Fruit fly (Drosophila melanogaster): ENCODE results near the gene CG33257.
A peak's percentile ranks its signal among the peaks of the same experiment; 100 is the strongest.

CG33257 gene

dm6 chr3L:16385252-16385879, 39.2 kb downstream of the CG33257 start (continued):
- TF ChIP-seq lov (optimal IDR thresholded peaks at IDR 0.05) (no peak), lov (GFP tag; IDR thresholded peaks at IDR 0.05) (0 out of 3 replicates have a peak, but pooled peaks have one; percentile 52), HLHmδ (GFP tag; optimal IDR thresholded peaks at IDR 0.05) (peak; percentile 44), Xrp1 (GFP tag; IDR thresholded peaks at IDR 0.05) (no peak), Meics (GFP tag; optimal IDR thresholded peaks at IDR 0.05) (no peak), CG12236 (GFP tag; optimal IDR thresholded peaks at IDR 0.05) (peak; percentile 8), Nf-YC (tag; optimal IDR thresholded peaks at IDR 0.05) (no peak), YL-1 (GFP tag; optimal IDR thresholded peaks at IDR 0.05) (peak; percentile 63), CG32532 (GFP tag; IDR thresholded peaks at IDR 0.05) (0 out of 2 replicates have a peak, but pooled peaks have one; percentile 10), CG13287 (GFP tag; IDR thresholded peaks at IDR 0.05; ENCODE audit: partially characterized antibody) (no peak), CG8924 (tag; optimal IDR thresholded peaks at IDR 0.05) (no peak), CG6254 (GFP tag; optimal IDR thresholded peaks at IDR 0.05) (peak; percentile 5), Max (GFP tag; optimal IDR thresholded peaks at IDR 0.05) (no peak), Elba2 (GFP tag; optimal IDR thresholded peaks at IDR 0.05) (no peak), bsh (GFP tag; optimal IDR thresholded peaks at IDR 0.05) (peak in 1 of 2 experiments; percentile 39), ci (GFP tag; IDR thresholded peaks at IDR 0.05) (no peak), pnt (GFP tag; optimal IDR thresholded peaks at IDR 0.05) (no peak), Scr (GFP tag; IDR thresholded peaks at IDR 0.05; ENCODE audit: partially characterized antibody) (0 out of 2 replicates have a peak, but pooled peaks have one; percentile 21), Hr78 (GFP tag; optimal IDR thresholded peaks at IDR 0.05) (peak in 1 of 2 experiments; percentile 86), chinmo (GFP tag; IDR thresholded peaks at IDR 0.05; ENCODE audit: partially characterized antibody) (peak; percentile 97), NFAT (GFP tag; IDR thresholded peaks at IDR 0.05) (no peak), MESR4 (GFP tag; optimal IDR thresholded peaks at IDR 0.05) (peak; percentile 63), wdn (GFP tag; IDR thresholded peaks at IDR 0.05) (no peak), CG15073 (GFP tag; optimal IDR thresholded peaks at IDR 0.05) (no peak), mirr (GFP tag; optimal IDR thresholded peaks at IDR 0.05) (peak; percentile 37), slbo (GFP tag; IDR thresholded peaks at IDR 0.05) (no peak), exex (tag; optimal IDR thresholded peaks at IDR 0.05) (peak; percentile 5), CG34376 (GFP tag; optimal IDR thresholded peaks at IDR 0.05) (peak; percentile 26), sens-2 (GFP tag; IDR thresholded peaks at IDR 0.05) (no peak), CG11695 (GFP tag; IDR thresholded peaks at IDR 0.05) (no peak), Sin3A (optimal IDR thresholded peaks at IDR 0.05) (peak; percentile 3), Atf3 (GFP tag; optimal IDR thresholded peaks at IDR 0.05) (no peak), stwl (tag; optimal IDR thresholded peaks at IDR 0.05) (no peak), Rx (GFP tag; IDR thresholded peaks at IDR 0.05) (no peak), Atf6 (GFP tag; IDR thresholded peaks at IDR 0.05) (0 out of 2 replicates have a peak, but pooled peaks have one; percentile 30), Dll (GFP tag; IDR thresholded peaks at IDR 0.05; ENCODE audit: partially characterized antibody) (0 out of 4 replicates have a peak, but pooled peaks have one; percentile 34), cg (GFP tag; optimal IDR thresholded peaks at IDR 0.05) (peak; percentile 97), lbe (GFP tag; optimal IDR thresholded peaks at IDR 0.05) (peak; percentile 23)

- TF ChIP-seq twi (tag; optimal IDR thresholded peaks at IDR 0.05) (no peak), sens (GFP tag) (peak; percentile 38), BEAF-32 (GFP tag; optimal IDR thresholded peaks at IDR 0.05) (peak; percentile 37), trem (tag; optimal IDR thresholded peaks at IDR 0.05) (no peak), Fer3 (tag; optimal IDR thresholded peaks at IDR 0.05) (peak; percentile 30), amos (GFP tag; IDR thresholded peaks at IDR 0.05; ENCODE audit: partially characterized antibody) (no peak), prd (optimal IDR thresholded peaks at IDR 0.05) (no peak), prd (GFP tag; IDR thresholded peaks at IDR 0.05) (peak; percentile 67; the same call in 2 of the 3 replicates), wek (GFP tag; optimal IDR thresholded peaks at IDR 0.05) (no peak), CG13894 (tag; optimal IDR thresholded peaks at IDR 0.05) (peak; percentile 33), zf30C (GFP tag; optimal IDR thresholded peaks at IDR 0.05) (no peak), jigr1 (GFP tag; IDR thresholded peaks at IDR 0.05) (no peak), CG7928 (GFP tag; optimal IDR thresholded peaks at IDR 0.05) (peak; percentile 17)
Observed at dm6 chr3L:16385880-16386584, 39.9 kb downstream of the CG33257 start, which contains the start of the genes Agpat3 and RAF2. Gene Agpat3 (minus strand): TSS chr3L:16385957. Gene RAF2 (plus strand): TSS chr3L:16386327.
